Worm (Caenorhabditis elegans) whole organism, L1 larva: ENCODE results near the gene D2045.9.

Experiments used
- C04F5.9 ChIP-seq: sonication (generic microtip); optimal IDR thresholded peaks from 2 replicates; lab custom pipeline; 2016; ENCODE audit warnings: missing genetic modification characterization, missing compliant biosample characterization
- C16A3.4 ChIP-seq: fragments of 150-350 bp; optimal IDR thresholded peaks from 2 replicates; lab custom pipeline; 2014; ENCODE audit warnings: missing biosample characterization, missing genetic modification characterization
- F16B12.6 ChIP-seq: fragments of 150-350 bp; optimal IDR thresholded peaks from 2 replicates; lab custom pipeline; 2014; ENCODE audit warnings: missing biosample characterization, missing genetic modification characterization
- Y116A8C.19 ChIP-seq: sonication (generic microtip); optimal IDR thresholded peaks from 2 replicates; lab custom pipeline; 2016; ENCODE audit warnings: missing compliant biosample characterization, missing genetic modification characterization, borderline replicate concordance
- aha-1 ChIP-seq: fragments of 150-350 bp; optimal IDR thresholded peaks from 2 replicates; lab custom pipeline; 2014; ENCODE audit warnings: missing biosample characterization, missing genetic modification characterization
- alr-1 ChIP-seq: fragments of 200-800 bp; sonication (Bioruptor generic); optimal IDR thresholded peaks from 2 replicates; lab custom pipeline; 2018; ENCODE audit warnings: borderline replicate concordance, mild to moderate bottlenecking, missing genetic modification characterization, missing compliant biosample characterization
- aly-2 ChIP-seq: fragments of 150-350 bp; optimal IDR thresholded peaks from 2 replicates; lab custom pipeline; 2014; ENCODE audit warnings: missing biosample characterization, missing genetic modification characterization
- blmp-1 ChIP-seq: fragments of 150-350 bp; optimal IDR thresholded peaks from 2 replicates; lab custom pipeline; 2014; ENCODE audit warnings: missing biosample characterization, missing genetic modification characterization
- ceh-63 ChIP-seq: fragments of 200-800 bp; sonication (Bioruptor generic); optimal IDR thresholded peaks from 2 replicates; lab custom pipeline; 2018; ENCODE audit warnings: mild to moderate bottlenecking, missing genetic modification characterization, missing compliant biosample characterization
- ceh-8 ChIP-seq: fragments of 200-800 bp; sonication (Bioruptor generic); optimal IDR thresholded peaks from 2 replicates; lab custom pipeline; 2018; ENCODE audit warnings: mild to moderate bottlenecking, missing genetic modification characterization, moderate library complexity, missing compliant biosample characterization
- ceh-82 ChIP-seq, 3 experiments: fragments of 150-350 bp in 1 of 3; sonication (generic microtip) in 2 of 3; optimal IDR thresholded peaks; 2 replicates each; lab custom pipeline; 2014 to 2017; ENCODE audit warnings: missing biosample characterization in 3 of 3, missing genetic modification characterization in 3 of 3
- ceh-88 ChIP-seq: fragments of 200-800 bp; sonication (Bioruptor generic); IDR thresholded peaks from 2 replicates; pipeline ENCODE4 v1.3.6; 2022; ENCODE audit warnings: missing genetic modification characterization, missing compliant biosample characterization
- ceh-90 ChIP-seq: sonication (generic microtip); optimal IDR thresholded peaks from 2 replicates; lab custom pipeline; 2016; ENCODE audit warnings: missing genetic modification characterization, missing compliant biosample characterization
- ces-1 ChIP-seq: fragments of 150-350 bp; optimal IDR thresholded peaks from 2 replicates; lab custom pipeline; 2014; ENCODE audit warnings: missing biosample characterization, missing genetic modification reagents, missing genetic modification characterization
- dsc-1 ChIP-seq: sonication (generic microtip); optimal IDR thresholded peaks from 2 replicates; lab custom pipeline; 2016; ENCODE audit warnings: mild to moderate bottlenecking, missing genetic modification characterization, missing compliant biosample characterization
- egl-13 ChIP-seq: sonication (generic microtip); optimal IDR thresholded peaks from 2 replicates; lab custom pipeline; 2016; ENCODE audit warnings: missing genotype, missing genetic modification reagents, missing genetic modification characterization, missing compliant biosample characterization
- egl-27 ChIP-seq, 2 experiments: fragments of 150-350 bp in 1 of 2; sonication (generic microtip); optimal IDR thresholded peaks; 3 replicates each; lab custom pipeline; 2017 to 2018; ENCODE audit warnings: missing biosample characterization in 2 of 2, missing genetic modification characterization in 2 of 2, missing genetic modification reagents in 2 of 2
- elt-2 ChIP-seq: sonication (generic microtip); optimal IDR thresholded peaks from 2 replicates; lab custom pipeline; 2016; ENCODE audit warnings: missing genetic modification characterization, mild to moderate bottlenecking, inconsistent platforms, missing compliant biosample characterization, missing genetic modification reagents
- fkh-10 ChIP-seq: sonication (generic microtip); optimal IDR thresholded peaks from 2 replicates; lab custom pipeline; 2017; ENCODE audit warnings: missing biosample characterization, missing genetic modification reagents, missing genetic modification characterization
- grh-1 ChIP-seq: fragments of 200-800 bp; sonication (Bioruptor generic); IDR thresholded peaks from 2 replicates; pipeline ENCODE4 v1.3.6; 2022; ENCODE audit warnings: missing genetic modification reagents, missing genetic modification characterization, missing compliant biosample characterization
- hlh-17 ChIP-seq: fragments of 200-800 bp; sonication (Bioruptor generic); optimal IDR thresholded peaks from 2 replicates; lab custom pipeline; 2018; ENCODE audit warnings: missing genetic modification characterization, mild to moderate bottlenecking, missing compliant biosample characterization, moderate library complexity, borderline replicate concordance
- hpl-2 ChIP-seq: fragments of 150-350 bp; optimal IDR thresholded peaks from 2 replicates; lab custom pipeline; 2014; ENCODE audit warnings: missing biosample characterization, missing genetic modification reagents, missing genetic modification characterization
- isw-1 ChIP-seq: fragments of 200-800 bp; sonication (Bioruptor generic); IDR thresholded peaks from 2 replicates; pipeline ENCODE4 v1.3.6; 2022; ENCODE audit warnings: missing genetic modification characterization, missing compliant biosample characterization
- jun-1 ChIP-seq: fragments of 150-350 bp; optimal IDR thresholded peaks from 2 replicates; lab custom pipeline; 2014; ENCODE audit warnings: missing biosample characterization, missing genetic modification reagents, missing genetic modification characterization
- lin-13 ChIP-seq: fragments of 150-350 bp; optimal IDR thresholded peaks from 2 replicates; lab custom pipeline; 2014; ENCODE audit warnings: missing biosample characterization, missing genetic modification reagents, missing genetic modification characterization
- lin-14 ChIP-seq: fragments of 200-800 bp; sonication (Bioruptor generic); optimal IDR thresholded peaks from 2 replicates; lab custom pipeline; 2018; ENCODE audit warnings: mild to moderate bottlenecking, missing genetic modification characterization, moderate library complexity, missing compliant biosample characterization
- lin-15B ChIP-seq: fragments of 150-350 bp; sonication (generic microtip); optimal IDR thresholded peaks from 3 replicates; lab custom pipeline; 2014; ENCODE audit warnings: missing biosample characterization, missing genetic modification characterization
- lir-3 ChIP-seq: sonication (generic microtip); optimal IDR thresholded peaks from 2 replicates; lab custom pipeline; 2016; ENCODE audit warnings: mild to moderate bottlenecking, missing genetic modification characterization, moderate library complexity, missing compliant biosample characterization; ENCODE audit not compliant: poor library complexity
- lsy-2 ChIP-seq, 2 experiments: fragments of 150-350 bp; optimal IDR thresholded peaks; 2 replicates each; lab custom pipeline; 2014; ENCODE audit warnings: missing biosample characterization in 2 of 2, missing genetic modification characterization in 2 of 2
- mef-2 ChIP-seq: fragments of 150-350 bp; optimal IDR thresholded peaks from 2 replicates; lab custom pipeline; 2014; ENCODE audit warnings: missing biosample characterization, missing genetic modification characterization
- nhr-11 ChIP-seq: fragments of 150-350 bp; optimal IDR thresholded peaks from 2 replicates; lab custom pipeline; 2014; ENCODE audit warnings: missing biosample characterization, missing genetic modification characterization
- nhr-12 ChIP-seq: sonication (generic microtip); optimal IDR thresholded peaks from 2 replicates; lab custom pipeline; 2017; ENCODE audit warnings: missing biosample characterization, missing genetic modification characterization
- nhr-19 ChIP-seq: fragments of 200-800 bp; sonication (Bioruptor generic); conservative IDR thresholded peaks from 2 replicates; pipeline ENCODE4 v1.3.6; 2022; ENCODE audit warnings: missing genetic modification characterization, missing compliant biosample characterization
- nhr-20 ChIP-seq: sonication (generic microtip); optimal IDR thresholded peaks from 2 replicates; lab custom pipeline; 2016; ENCODE audit warnings: mild to moderate bottlenecking, missing genetic modification characterization, missing compliant biosample characterization
- nhr-237 ChIP-seq: fragments of 150-350 bp; optimal IDR thresholded peaks from 2 replicates; lab custom pipeline; 2014; ENCODE audit warnings: missing biosample characterization, missing genetic modification characterization
- nhr-28 ChIP-seq: fragments of 150-350 bp; optimal IDR thresholded peaks from 2 replicates; lab custom pipeline; 2014; ENCODE audit warnings: missing biosample characterization, missing genetic modification characterization
- nhr-71 ChIP-seq: sonication (generic microtip); optimal IDR thresholded peaks from 2 replicates; lab custom pipeline; 2016; ENCODE audit warnings: mild to moderate bottlenecking, missing genetic modification characterization, moderate library complexity, missing compliant biosample characterization
- nhr-77 ChIP-seq: fragments of 150-350 bp; optimal IDR thresholded peaks from 2 replicates; lab custom pipeline; 2014; ENCODE audit warnings: missing biosample characterization, missing genetic modification characterization
- nhr-85 ChIP-seq: sonication (generic microtip); peaks from one replicate; lab custom pipeline; 2016; ENCODE audit warnings: missing genetic modification characterization, inconsistent platforms, missing compliant biosample characterization
- nhr-90 ChIP-seq: sonication (generic microtip); optimal IDR thresholded peaks from 2 replicates; lab custom pipeline; 2016; ENCODE audit warnings: mild to moderate bottlenecking, missing genetic modification characterization, missing compliant biosample characterization; ENCODE audit not compliant: poor library complexity
- pag-3 ChIP-seq: sonication (generic microtip); optimal IDR thresholded peaks from 2 replicates; lab custom pipeline; 2017; ENCODE audit warnings: missing genetic modification characterization, mild to moderate bottlenecking, missing compliant biosample characterization, antibody characterized with exemption, borderline replicate concordance; ENCODE audit not compliant: insufficient read depth
- pax-3 ChIP-seq: fragments of 200-800 bp; sonication (Bioruptor generic); optimal IDR thresholded peaks from 2 replicates; lab custom pipeline; 2018; ENCODE audit warnings: mild to moderate bottlenecking, missing genetic modification characterization, moderate library complexity, missing compliant biosample characterization
- pqm-1 ChIP-seq: sonication (generic microtip); optimal IDR thresholded peaks from 3 replicates; lab custom pipeline; 2017; ENCODE audit warnings: missing biosample characterization, missing genetic modification characterization
- skn-1 ChIP-seq: fragments of 150-350 bp; optimal IDR thresholded peaks from 2 replicates; lab custom pipeline; 2014; ENCODE audit warnings: missing biosample characterization, missing genetic modification characterization
- sox-4 ChIP-seq: sonication (generic microtip); optimal IDR thresholded peaks from 2 replicates; lab custom pipeline; 2016; ENCODE audit warnings: missing genetic modification characterization, missing compliant biosample characterization
- sptf-1 ChIP-seq: fragments of 150-350 bp; optimal IDR thresholded peaks from 2 replicates; lab custom pipeline; 2014; ENCODE audit warnings: missing biosample characterization, missing genetic modification characterization
- sup-37 ChIP-seq: fragments of 200-800 bp; sonication (Bioruptor generic); optimal IDR thresholded peaks from 2 replicates; lab custom pipeline; 2018; ENCODE audit warnings: mild to moderate bottlenecking, missing genetic modification characterization, missing compliant biosample characterization
- swsn-7 ChIP-seq: sonication (generic microtip); optimal IDR thresholded peaks from 2 replicates; lab custom pipeline; 2016; ENCODE audit warnings: missing genetic modification characterization, missing compliant biosample characterization
- unc-62 ChIP-seq: fragments of 150-350 bp; optimal IDR thresholded peaks from 2 replicates; lab custom pipeline; 2014; ENCODE audit warnings: missing biosample characterization, missing genetic modification reagents, missing genetic modification characterization
- unc-98 ChIP-seq: fragments of 200-800 bp; sonication (Bioruptor generic); IDR thresholded peaks from 2 replicates; pipeline ENCODE4 v1.3.6; 2022; ENCODE audit warnings: missing genetic modification characterization, missing compliant biosample characterization
- vab-15 ChIP-seq: sonication (generic microtip); optimal IDR thresholded peaks from 2 replicates; lab custom pipeline; 2017; ENCODE audit warnings: missing genotype, mild to moderate bottlenecking, missing genetic modification characterization, missing compliant biosample characterization
- zag-1 ChIP-seq: fragments of 150-350 bp; optimal IDR thresholded peaks from 2 replicates; lab custom pipeline; 2014; ENCODE audit warnings: missing biosample characterization, missing genetic modification characterization
- zip-4 ChIP-seq: fragments of 200-800 bp; sonication (Bioruptor generic); optimal IDR thresholded peaks from 2 replicates; lab custom pipeline; 2018; ENCODE audit warnings: mild to moderate bottlenecking, missing genetic modification characterization, moderate library complexity, missing compliant biosample characterization

D2045.9 gene

ce11 chrIII:10432104-10432503 is 42.9 kb upstream of the D2045.9 start (continued):
- TF ChIP-seq nhr-90 (tag; lab: Kevin White, UChicago) (no peak), skn-1 (no peak), pax-3 (tag; lab: Kevin White, UChicago) (peak; percentile 39), isw-1 (GFP tag; lab: Robert Waterston, UW) (peak; percentile 8; the same call in 1 of the 2 replicates), fkh-10 (GFP tag; lab: Kevin White, UChicago) (no peak), lin-14 (no peak), F16B12.6 (tag; lab: Kevin White, UChicago) (peak; percentile 17), dsc-1 (peak; percentile 45), nhr-11 (no peak), C16A3.4 (tag; lab: Kevin White, UChicago) (no peak), nhr-237 (tag; lab: Kevin White, UChicago) (no peak), sptf-1 (tag; lab: Kevin White, UChicago) (no peak), grh-1 (no peak), nhr-85 (tag; lab: Kevin White, UChicago) (no peak), aly-2 (tag; lab: Kevin White, UChicago) (no peak), swsn-7 (tag; lab: Kevin White, UChicago) (peak; percentile 55), pqm-1 (tag; lab: Kevin White, UChicago) (no peak), blmp-1 (no peak), zip-4 (GFP tag; lab: Kevin White, UChicago) (no peak), ceh-88 (GFP tag; lab: Robert Waterston, UW) (no peak), Y116A8C.19 (tag; lab: Kevin White, UChicago) (no peak), vab-15 (tag; lab: Kevin White, UChicago) (no peak), nhr-71 (tag; lab: Kevin White, UChicago) (peak; percentile 64), ceh-82 (tag; optimal IDR thresholded peaks at IDR 0.05; lab: Kevin White, UChicago) (peak in 2 of 3 experiments; percentile 13 to 22), zag-1 (tag; lab: Kevin White, UChicago) (no peak), nhr-28 (tag; lab: Kevin White, UChicago) (no peak), nhr-12 (tag; lab: Kevin White, UChicago) (no peak), egl-27 (tag; optimal IDR thresholded peaks at IDR 0.05; lab: Kevin White, UChicago) (no peak), jun-1 (tag; lab: Kevin White, UChicago) (no peak), alr-1 (tag; lab: Kevin White, UChicago) (no peak), ceh-63 (GFP tag; lab: Kevin White, UChicago) (no peak), C04F5.9 (no peak), hlh-17 (no peak), lir-3 (tag; lab: Kevin White, UChicago) (no peak), ceh-90 (tag; lab: Kevin White, UChicago) (no peak), lin-15B (tag; lab: Kevin White, UChicago) (no peak), nhr-77 (tag; lab: Kevin White, UChicago) (no peak), hpl-2 (no peak), ceh-8 (GFP tag; lab: Kevin White, UChicago) (no peak), nhr-20 (tag; lab: Kevin White, UChicago) (peak; percentile 22), sup-37 (GFP tag; lab: Kevin White, UChicago) (no peak), unc-62 (GFP tag; lab: Kevin White, UChicago) (no peak), elt-2 (tag; lab: Kevin White, UChicago) (no peak), unc-98 (GFP tag; lab: Robert Waterston, UW) (no peak; the same call in 1 of the 2 replicates), egl-13 (tag; lab: Kevin White, UChicago) (no peak), lsy-2 (tag; optimal IDR thresholded peaks at IDR 0.05; lab: Kevin White, UChicago) (peak; percentile 7 to 55), ces-1 (GFP tag; lab: Kevin White, UChicago) (no peak), aha-1 (tag; lab: Kevin White, UChicago) (no peak), mef-2 (tag; lab: Kevin White, UChicago) (no peak), sox-4 (tag; lab: Kevin White, UChicago) (peak; percentile 11), lin-13 (GFP tag; lab: Kevin White, UChicago) (peak; percentile 2), nhr-19 (GFP tag; lab: Robert Waterston, UW) (peak; percentile 44), pag-3 (no peak)
